Worm (Caenorhabditis elegans) whole organism, L2 larva: ENCODE data around the gene Y57E12B.4.

Source experiments
- R02D3.7 ChIP-seq: fragments of 150-350 bp; optimal IDR thresholded peaks from 2 replicates; lab custom pipeline; 2014; ENCODE audit warnings: missing biosample characterization, missing genetic modification characterization
- ceh-82 ChIP-seq: fragments of 150-350 bp; optimal IDR thresholded peaks from 2 replicates; lab custom pipeline; 2014; ENCODE audit warnings: missing biosample characterization, missing genetic modification characterization
- crh-2 ChIP-seq: sonication (generic microtip); optimal IDR thresholded peaks from 2 replicates; lab custom pipeline; 2017; ENCODE audit warnings: missing biosample characterization, missing genetic modification characterization
- elt-3 ChIP-seq: sonication (generic microtip); optimal IDR thresholded peaks from 2 replicates; lab custom pipeline; 2017; ENCODE audit warnings: missing biosample characterization, missing genetic modification characterization
- fos-1 ChIP-seq: fragments of 150-350 bp; optimal IDR thresholded peaks from 2 replicates; lab custom pipeline; 2014; ENCODE audit warnings: missing biosample characterization, missing genetic modification characterization
- lin-13 ChIP-seq: fragments of 150-350 bp; optimal IDR thresholded peaks from 2 replicates; lab custom pipeline; 2014; ENCODE audit warnings: missing biosample characterization, missing genetic modification reagents, missing genetic modification characterization
- mdl-1 ChIP-seq, 2 experiments: fragments of 150-350 bp in 1 of 2; sonication (generic microtip) in 1 of 2; optimal IDR thresholded peaks; 2 replicates each; lab custom pipeline; 2017; ENCODE audit warnings: missing biosample characterization in 2 of 2, missing genetic modification characterization in 2 of 2
- snpc-4 ChIP-seq: fragments of 150-350 bp; optimal IDR thresholded peaks from 2 replicates; lab custom pipeline; 2014; ENCODE audit warnings: missing biosample characterization, missing genetic modification characterization

DNA sequence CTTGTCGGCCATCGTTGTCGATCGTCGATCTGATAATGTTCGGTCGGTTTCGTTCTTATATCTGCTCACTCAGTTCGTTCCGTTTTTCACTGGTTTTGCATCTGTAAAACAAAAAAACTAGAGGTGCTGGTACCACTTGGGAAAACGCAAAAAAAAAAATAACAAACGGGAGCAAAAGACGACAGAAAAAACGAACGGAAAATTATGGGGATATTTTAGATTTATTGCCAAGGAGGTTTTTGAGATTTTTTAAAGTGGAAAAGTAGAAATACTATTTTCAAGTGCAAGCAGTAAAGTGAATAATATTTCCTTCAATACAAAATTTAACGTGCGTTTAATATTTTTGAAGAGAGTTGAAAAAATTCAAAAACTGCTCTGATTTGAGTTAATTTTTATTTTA is 18.4 kb downstream of the Y57E12B.4 start, which contains the start of gene unc-68:
- TF ChIP-seq fos-1 (no peak), snpc-4 (tag; lab: Kevin White, UChicago) (no peak), crh-2 (tag; lab: Kevin White, UChicago) (no peak), mdl-1 (tag; optimal IDR thresholded peaks at IDR 0.05; lab: Kevin White, UChicago) (no peak), R02D3.7 (tag; lab: Kevin White, UChicago) (no peak), lin-13 (no peak), elt-3 (no peak), ceh-82 (tag; lab: Kevin White, UChicago) (no peak)
